Worm (Caenorhabditis elegans) whole organism, early embryonic: ENCODE data around the gene rbf-1.

ENCODE experiments used
- B0310.2 ChIP-seq: sonication (generic microtip); optimal IDR thresholded peaks from 2 replicates; lab custom pipeline; 2016; ENCODE audit warnings: mild to moderate bottlenecking, missing genetic modification characterization, missing compliant biosample characterization
- F13C5.2 ChIP-seq: sonication (generic microtip); optimal IDR thresholded peaks from 2 replicates; lab custom pipeline; 2017; ENCODE audit warnings: mild to moderate bottlenecking, missing genetic modification characterization, inconsistent platforms, missing compliant biosample characterization
- ama-1 ChIP-seq: fragments of 150-350 bp; optimal IDR thresholded peaks from 2 replicates; lab custom pipeline; 2014
- ceh-13 ChIP-seq: fragments of 200-800 bp; sonication (Bioruptor generic); optimal IDR thresholded peaks from 2 replicates; lab custom pipeline; 2018; ENCODE audit warnings: mild to moderate bottlenecking, missing genetic modification characterization, missing compliant biosample characterization
- ceh-36 ChIP-seq: sonication (generic microtip); optimal IDR thresholded peaks from 2 replicates; lab custom pipeline; 2016; ENCODE audit warnings: missing genetic modification characterization, inconsistent platforms, missing compliant biosample characterization
- flt-1 ChIP-seq: fragments of 200-800 bp; sonication (Bioruptor generic); IDR thresholded peaks from 2 replicates; pipeline ENCODE4 v1.3.6; 2022; ENCODE audit warnings: missing genetic modification characterization, missing compliant biosample characterization
- hmbx-1 ChIP-seq: sonication (generic microtip); optimal IDR thresholded peaks from 2 replicates; lab custom pipeline; 2016; ENCODE audit warnings: mild to moderate bottlenecking, missing genetic modification characterization, missing compliant biosample characterization
- hmg-4 ChIP-seq: fragments of 200-800 bp; sonication (Bioruptor generic); optimal IDR thresholded peaks from 2 replicates; lab custom pipeline; 2018; ENCODE audit warnings: mild to moderate bottlenecking, missing genetic modification characterization, missing compliant biosample characterization
- hnd-1 ChIP-seq: sonication (generic microtip); optimal IDR thresholded peaks from 2 replicates; lab custom pipeline; 2016; ENCODE audit warnings: missing genetic modification characterization, missing compliant biosample characterization
- scrt-1 ChIP-seq: fragments of 200-800 bp; sonication (Bioruptor generic); IDR thresholded peaks from 2 replicates; pipeline ENCODE4 v1.3.6; 2022; ENCODE audit warnings: missing genetic modification characterization, missing compliant biosample characterization
- sea-1 ChIP-seq: fragments of 200-800 bp; sonication (Bioruptor generic); conservative IDR thresholded peaks from 2 replicates; pipeline ENCODE4 v1.3.6; 2022; ENCODE audit warnings: missing genetic modification characterization, missing compliant biosample characterization
- tbx-11 ChIP-seq: fragments of 200-800 bp; sonication (Bioruptor generic); IDR thresholded peaks from 2 replicates; pipeline ENCODE4 v1.3.6; 2022; ENCODE audit warnings: missing genetic modification characterization, missing compliant biosample characterization
- tbx-37 ChIP-seq: fragments of 200-800 bp; sonication (Bioruptor generic); conservative IDR thresholded peaks from 2 replicates; pipeline ENCODE4 v1.3.6; 2022; ENCODE audit warnings: missing genetic modification reagents, missing genetic modification characterization, missing compliant biosample characterization
- tra-4 ChIP-seq: sonication (generic microtip); optimal IDR thresholded peaks from 2 replicates; lab custom pipeline; 2017; ENCODE audit warnings: missing genetic modification characterization, missing compliant biosample characterization

DNA sequence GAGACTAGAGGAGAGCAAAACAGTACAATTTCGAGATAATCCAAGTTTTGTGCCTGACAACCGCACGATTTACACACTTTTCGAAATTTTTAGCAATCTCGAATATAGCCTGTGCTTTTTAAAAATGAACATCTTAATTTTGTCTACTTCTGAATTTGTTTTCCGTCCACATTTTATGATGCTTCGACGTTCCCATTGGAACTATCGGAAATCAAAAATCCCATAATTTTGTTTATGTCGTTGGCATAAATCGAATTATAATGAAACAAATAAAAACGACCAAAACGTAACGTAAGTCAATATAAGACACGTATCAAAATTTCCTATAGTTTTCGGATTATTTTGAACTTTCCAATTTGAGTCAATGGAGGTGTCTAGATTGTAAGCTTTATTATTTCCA lies 61.4 kb downstream of the rbf-1 start, which contains the start of gene K07E12.2:
- TF ChIP-seq flt-1 (GFP tag; lab: Robert Waterston, UW), result no peak
- TF ChIP-seq tbx-11 (GFP tag; lab: Robert Waterston, UW), result no peak
- TF ChIP-seq ama-1 (lab: Kevin White, UChicago), result no peak
- no peak for TF ChIP-seq hnd-1
- no peak for TF ChIP-seq hmbx-1 (tag; lab: Kevin White, UChicago)
- TF ChIP-seq sea-1, result no peak
- no peak for TF ChIP-seq B0310.2 (tag; lab: Kevin White, UChicago)
- TF ChIP-seq ceh-13 (GFP tag; lab: Kevin White, UChicago), result no peak
- no peak for TF ChIP-seq scrt-1
- TF ChIP-seq ceh-36 (tag; lab: Kevin White, UChicago), result no peak
- TF ChIP-seq hmg-4 (GFP tag; lab: Kevin White, UChicago), result no peak
- TF ChIP-seq tra-4, result no peak
- TF ChIP-seq tbx-37, result no peak
- TF ChIP-seq F13C5.2, result no peak
